Worm (Caenorhabditis elegans) whole organism, mixed stage, embryonic: ENCODE data around the gene K02D3.1.

ENCODE experiments used
- elt-1 ChIP-seq: sonication (generic microtip); optimal IDR thresholded peaks from 2 replicates; lab custom pipeline; 2017; ENCODE audit warnings: missing genetic modification characterization, mild to moderate bottlenecking, missing compliant biosample characterization, antibody characterized with exemption, moderate library complexity, borderline replicate concordance; ENCODE audit not compliant: insufficient read depth
- lin-13 ChIP-seq: fragments of 150-350 bp; optimal IDR thresholded peaks from 2 replicates; lab custom pipeline; 2014; ENCODE audit warnings: missing biosample characterization, missing genetic modification characterization
- mep-1 ChIP-seq: fragments of 150-350 bp; optimal IDR thresholded peaks from 2 replicates; lab custom pipeline; 2017; ENCODE audit warnings: missing biosample characterization, missing genetic modification reagents, missing genetic modification characterization, inconsistent platforms
- mls-2 ChIP-seq: sonication (generic microtip); optimal IDR thresholded peaks from 2 replicates; lab custom pipeline; 2016; ENCODE audit warnings: mild to moderate bottlenecking, missing genetic modification characterization, moderate library complexity, missing compliant biosample characterization
- nhr-237 ChIP-seq: fragments of 150-350 bp; optimal IDR thresholded peaks from 2 replicates; lab custom pipeline; 2014; ENCODE audit warnings: missing biosample characterization, missing genetic modification characterization
- nhr-28 ChIP-seq: fragments of 150-350 bp; optimal IDR thresholded peaks from 2 replicates; lab custom pipeline; 2014; ENCODE audit warnings: missing biosample characterization, missing genetic modification characterization
- unc-39 ChIP-seq: fragments of 150-350 bp; optimal IDR thresholded peaks from 2 replicates; lab custom pipeline; 2014; ENCODE audit warnings: missing biosample characterization, missing genetic modification characterization
- unc-62 ChIP-seq: fragments of 150-350 bp; optimal IDR thresholded peaks from 2 replicates; lab custom pipeline; 2014; ENCODE audit warnings: missing biosample characterization, missing genetic modification reagents, missing genetic modification characterization
- ztf-11 ChIP-seq: fragments of 150-350 bp; optimal IDR thresholded peaks from 2 replicates; lab custom pipeline; 2014; ENCODE audit warnings: missing biosample characterization, missing genetic modification characterization

- TF ChIP-seq mep-1 (tag; lab: Kevin White, UChicago) = no peak
- TF ChIP-seq mls-2 = no peak
- TF ChIP-seq unc-62 (GFP tag; lab: Kevin White, UChicago) = no peak
- no peak for TF ChIP-seq nhr-28 (tag; lab: Kevin White, UChicago)
- no peak for TF ChIP-seq lin-13 (tag; lab: Kevin White, UChicago)
- TF ChIP-seq ztf-11 (tag; lab: Kevin White, UChicago) = no peak
- TF ChIP-seq unc-39 (tag; lab: Kevin White, UChicago) = no peak
- TF ChIP-seq elt-1 (tag; lab: Kevin White, UChicago) = no peak
- no peak for TF ChIP-seq nhr-237
These were observed 10.6 kb upstream of the K02D3.1 start for ce11 chrX:13696152-13696551.
